Worm (Caenorhabditis elegans) whole organism, L2 larva: ENCODE measurements around the gene K04F1.8.

Experiments
- C34F6.9 ChIP-seq: fragments of 150-350 bp; optimal IDR thresholded peaks from 2 replicates; lab custom pipeline; 2014; ENCODE audit warnings: missing biosample characterization, missing genetic modification characterization
- F13H6.1 ChIP-seq: sonication (generic microtip); optimal IDR thresholded peaks from 2 replicates; lab custom pipeline; 2016; ENCODE audit warnings: missing genetic modification characterization, missing compliant biosample characterization
- R02D3.7 ChIP-seq: fragments of 150-350 bp; optimal IDR thresholded peaks from 2 replicates; lab custom pipeline; 2014; ENCODE audit warnings: missing biosample characterization, missing genetic modification characterization
- Y55F3AM.14 ChIP-seq: fragments of 200-800 bp; sonication (Bioruptor generic); optimal IDR thresholded peaks from 2 replicates; lab custom pipeline; 2018; ENCODE audit warnings: mild to moderate bottlenecking, missing genetic modification characterization, missing compliant biosample characterization
- ZK546.5 ChIP-seq: sonication (generic microtip); optimal IDR thresholded peaks from 2 replicates; lab custom pipeline; 2017; ENCODE audit warnings: missing biosample characterization, missing genetic modification characterization
- alr-1 ChIP-seq: fragments of 150-350 bp; optimal IDR thresholded peaks from 2 replicates; lab custom pipeline; 2014; ENCODE audit warnings: missing biosample characterization, missing genetic modification characterization
- aly-2 ChIP-seq: fragments of 150-350 bp; optimal IDR thresholded peaks from 2 replicates; lab custom pipeline; 2014; ENCODE audit warnings: missing biosample characterization, missing genetic modification characterization
- ama-1 ChIP-seq: fragments of 150-350 bp; optimal IDR thresholded peaks from 2 replicates; lab custom pipeline; 2018; ENCODE audit warnings: inconsistent platforms
- ceh-16 ChIP-seq: fragments of 150-350 bp; optimal IDR thresholded peaks from 2 replicates; lab custom pipeline; 2014; ENCODE audit warnings: missing biosample characterization, missing genetic modification characterization
- ceh-82 ChIP-seq: fragments of 150-350 bp; optimal IDR thresholded peaks from 2 replicates; lab custom pipeline; 2014; ENCODE audit warnings: missing biosample characterization, missing genetic modification characterization
- crh-2 ChIP-seq: sonication (generic microtip); optimal IDR thresholded peaks from 2 replicates; lab custom pipeline; 2017; ENCODE audit warnings: missing biosample characterization, missing genetic modification characterization
- elt-1 ChIP-seq: fragments of 150-350 bp; optimal IDR thresholded peaks from 2 replicates; lab custom pipeline; 2014; ENCODE audit warnings: missing biosample characterization, missing genetic modification characterization
- elt-3 ChIP-seq: sonication (generic microtip); optimal IDR thresholded peaks from 2 replicates; lab custom pipeline; 2017; ENCODE audit warnings: missing biosample characterization, missing genetic modification characterization
- fos-1 ChIP-seq: fragments of 150-350 bp; optimal IDR thresholded peaks from 2 replicates; lab custom pipeline; 2014; ENCODE audit warnings: missing biosample characterization, missing genetic modification characterization
- gmeb-1 ChIP-seq: fragments of 150-350 bp; optimal IDR thresholded peaks from 2 replicates; lab custom pipeline; 2014; ENCODE audit warnings: missing biosample characterization, missing genetic modification characterization
- lin-11 ChIP-seq: fragments of 150-350 bp; sonication (generic microtip); optimal IDR thresholded peaks from 2 replicates; lab custom pipeline; 2014; ENCODE audit warnings: missing biosample characterization, missing genetic modification characterization, inconsistent platforms, mixed read lengths
- lin-39 ChIP-seq: fragments of 150-350 bp; optimal IDR thresholded peaks from 2 replicates; lab custom pipeline; 2014; ENCODE audit warnings: missing biosample characterization, missing genetic modification reagents, missing genetic modification characterization
- lsy-2 ChIP-seq, 2 experiments: fragments of 150-350 bp in 1 of 2; sonication (generic microtip) in 1 of 2; optimal IDR thresholded peaks; 2 replicates each; lab custom pipeline; 2014 to 2017; ENCODE audit warnings: missing biosample characterization in 2 of 2, missing genetic modification characterization in 2 of 2
- mdl-1 ChIP-seq, 2 experiments: fragments of 150-350 bp in 1 of 2; sonication (generic microtip) in 1 of 2; optimal IDR thresholded peaks; 2 replicates each; lab custom pipeline; 2017; ENCODE audit warnings: missing biosample characterization in 2 of 2, missing genetic modification characterization in 2 of 2
- nhr-11 ChIP-seq: fragments of 150-350 bp; optimal IDR thresholded peaks from 2 replicates; lab custom pipeline; 2014; ENCODE audit warnings: missing biosample characterization, missing genetic modification characterization
- nhr-129 ChIP-seq: fragments of 150-350 bp; optimal IDR thresholded peaks from 2 replicates; lab custom pipeline; 2014; ENCODE audit warnings: missing biosample characterization, missing genetic modification characterization
- nhr-23 ChIP-seq: fragments of 150-350 bp; optimal IDR thresholded peaks from 2 replicates; lab custom pipeline; 2014; ENCODE audit warnings: missing biosample characterization, missing genetic modification reagents, missing genetic modification characterization
- nhr-237 ChIP-seq: fragments of 150-350 bp; optimal IDR thresholded peaks from 2 replicates; lab custom pipeline; 2014; ENCODE audit warnings: missing biosample characterization, missing genetic modification characterization
- nhr-77 ChIP-seq: fragments of 150-350 bp; optimal IDR thresholded peaks from 2 replicates; lab custom pipeline; 2014; ENCODE audit warnings: missing biosample characterization, missing genetic modification characterization
- sem-4 ChIP-seq: fragments of 150-350 bp; optimal IDR thresholded peaks from 2 replicates; lab custom pipeline; 2014; ENCODE audit warnings: missing biosample characterization, missing genetic modification reagents, missing genetic modification characterization
- skn-1 ChIP-seq: sonication (generic microtip); optimal IDR thresholded peaks from 2 replicates; lab custom pipeline; 2017; ENCODE audit warnings: missing biosample characterization, missing genetic modification characterization
- sma-9 ChIP-seq, 2 experiments: fragments of 150-350 bp in 1 of 2; sonication (generic microtip) in 1 of 2; optimal IDR thresholded peaks; 2 replicates each; lab custom pipeline; 2014 to 2016; ENCODE audit warnings: missing genetic modification characterization in 2 of 2, mild to moderate bottlenecking in 1 of 2, missing biosample characterization in 1 of 2, missing compliant biosample characterization in 1 of 2, missing genetic modification reagents in 1 of 2, moderate library complexity in 1 of 2
- unc-39 ChIP-seq: fragments of 150-350 bp; optimal IDR thresholded peaks from 2 replicates; lab custom pipeline; 2014; ENCODE audit warnings: missing biosample characterization, missing genetic modification characterization
- unc-55 ChIP-seq: fragments of 150-350 bp; sonication (generic microtip); optimal IDR thresholded peaks from 3 replicates; lab custom pipeline; 2014; ENCODE audit warnings: missing biosample characterization, missing genetic modification reagents, missing genetic modification characterization
- zag-1 ChIP-seq: fragments of 150-350 bp; optimal IDR thresholded peaks from 2 replicates; lab custom pipeline; 2014; ENCODE audit warnings: missing biosample characterization, missing genetic modification characterization
- ztf-1 ChIP-seq: fragments of 200-800 bp; sonication (Bioruptor generic); conservative IDR thresholded peaks from 2 replicates; pipeline ENCODE4 v1.3.6; 2022; ENCODE audit warnings: missing genetic modification characterization, missing compliant biosample characterization

The K04F1.8 gene

DNA sequence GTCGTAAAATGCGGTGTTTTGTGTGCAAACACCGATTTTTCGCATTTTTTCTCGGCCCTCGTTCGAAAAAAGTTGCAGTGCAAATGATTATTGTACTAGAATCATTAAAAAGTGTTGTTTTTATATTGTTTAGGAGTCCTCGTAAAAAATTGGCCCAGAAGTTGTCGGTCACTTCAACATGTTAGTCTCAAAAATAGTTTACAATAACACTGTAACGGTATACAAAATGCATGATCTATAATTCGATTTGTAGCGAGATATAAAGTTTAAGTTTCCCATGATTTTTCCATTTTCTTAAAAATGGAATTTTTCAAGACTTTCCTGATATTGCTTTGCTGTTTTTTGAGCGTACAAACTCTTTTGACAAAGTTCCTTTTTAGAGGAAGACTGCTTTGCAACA lies at the start of gene K04F1.8:
TSS of gene K04F1.8 (plus strand) at position 301 of the 400 bp plus-strand sequence.
- TF ChIP-seq lsy-2 (tag; optimal IDR thresholded peaks at IDR 0.05; lab: Kevin White, UChicago) (no peak), aly-2 (tag; lab: Kevin White, UChicago) (no peak), fos-1 (tag; lab: Kevin White, UChicago) (no peak), mdl-1 (tag; optimal IDR thresholded peaks at IDR 0.05; lab: Kevin White, UChicago) (no peak), ceh-16 (no peak)

- TF ChIP-seq nhr-129 (tag; lab: Kevin White, UChicago) (no peak), nhr-237 (no peak), zag-1 (tag; lab: Kevin White, UChicago) (no peak), Y55F3AM.14 (no peak), nhr-11 (no peak), C34F6.9 (tag; lab: Kevin White, UChicago) (no peak), ama-1 (lab: Kevin White, UChicago) (no peak), unc-55 (no peak), ZK546.5 (tag; lab: Kevin White, UChicago) (no peak), elt-1 (no peak), F13H6.1 (tag; lab: Kevin White, UChicago) (no peak), crh-2 (tag; lab: Kevin White, UChicago) (no peak), lin-11 (no peak)
These were observed 48.2 kb upstream of the K04F1.8 start, which contains the start of gene nhr-179 for ce11 chrV:1618760-1619159. nhr-179 (minus strand) TSS chrV:1618860.

ce11 chrV:1620537-1620936 lies 46.5 kb upstream of the K04F1.8 start:
- no peak for TF ChIP-seq mdl-1 (tag; optimal IDR thresholded peaks at IDR 0.05; lab: Kevin White, UChicago)
- no peak for TF ChIP-seq sma-9 (GFP tag; optimal IDR thresholded peaks at IDR 0.05; lab: Kevin White, UChicago)
- no peak for TF ChIP-seq sma-9 (tag; optimal IDR thresholded peaks at IDR 0.05; lab: Kevin White, UChicago)
- no peak for TF ChIP-seq fos-1 (tag; lab: Kevin White, UChicago)
- TF ChIP-seq nhr-129 (tag; lab: Kevin White, UChicago) = no peak
- no peak for TF ChIP-seq elt-1
- TF ChIP-seq nhr-11 = no peak
- TF ChIP-seq R02D3.7 (tag; lab: Kevin White, UChicago) = no peak
- TF ChIP-seq lsy-2 (tag; optimal IDR thresholded peaks at IDR 0.05; lab: Kevin White, UChicago) = no peak
- no peak for TF ChIP-seq elt-3 (tag; lab: Kevin White, UChicago)

- TF ChIP-seq nhr-77 (tag; lab: Kevin White, UChicago) (no peak), lin-39 (tag; lab: Kevin White, UChicago) (no peak), C34F6.9 (tag; lab: Kevin White, UChicago) (peak; percentile 53), unc-39 (tag; lab: Kevin White, UChicago) (no peak), F13H6.1 (tag; lab: Kevin White, UChicago) (no peak), nhr-23 (tag; lab: Kevin White, UChicago) (no peak), ama-1 (lab: Kevin White, UChicago) (no peak), nhr-129 (tag; lab: Kevin White, UChicago) (peak; percentile 27), R02D3.7 (tag; lab: Kevin White, UChicago) (no peak), skn-1 (tag; lab: Kevin White, UChicago) (no peak), gmeb-1 (tag; lab: Kevin White, UChicago) (peak; percentile 5)
These were observed 45.5 kb upstream of the K04F1.8 start, which contains the start of gene nhr-117 for ce11 chrV:1621494-1621893. nhr-117 (minus strand) TSS chrV:1621520.

DNA sequence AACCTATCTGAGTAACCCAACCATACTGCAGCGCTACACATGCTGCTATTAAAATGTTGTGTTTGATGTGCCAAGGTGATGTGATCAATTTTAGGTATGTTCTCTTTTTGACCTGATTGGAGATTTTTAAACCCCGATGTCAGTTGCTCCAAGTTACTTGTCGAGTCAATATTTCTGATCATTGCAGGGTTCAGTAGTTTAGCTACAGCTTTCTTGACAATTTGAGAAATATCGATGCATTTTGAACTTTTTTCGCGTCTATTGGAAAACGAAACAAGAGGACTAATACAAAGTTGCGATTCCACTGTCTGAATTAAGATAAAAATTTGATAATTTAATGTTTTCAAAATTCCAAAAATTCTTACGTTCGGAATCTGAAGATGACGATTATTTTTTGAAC lies 43.6 kb upstream of the K04F1.8 start:
- TF ChIP-seq sma-9 (GFP tag; optimal IDR thresholded peaks at IDR 0.05; lab: Kevin White, UChicago) = no peak
- TF ChIP-seq sma-9 (tag; optimal IDR thresholded peaks at IDR 0.05; lab: Kevin White, UChicago) = no peak
- no peak for TF ChIP-seq zag-1 (tag; lab: Kevin White, UChicago)
- TF ChIP-seq sem-4 = no peak
- no peak for TF ChIP-seq nhr-77 (tag; lab: Kevin White, UChicago)
- TF ChIP-seq lin-11 = no peak
- no peak for TF ChIP-seq alr-1 (tag; lab: Kevin White, UChicago)
- no peak for TF ChIP-seq ceh-82
- no peak for TF ChIP-seq nhr-129 (tag; lab: Kevin White, UChicago)

ce11 chrV:1624340-1624739 lies 42.7 kb upstream of the K04F1.8 start, which contains the start of gene nhr-110:
nhr-110 (minus strand) TSS chrV:1624440.
- TF ChIP-seq nhr-23 (tag; lab: Kevin White, UChicago) (no peak), ztf-1 (no peak)
